Fruit fly (Drosophila melanogaster) whole organism, wandering third instar larva: ENCODE measurements around the gene hth.

ENCODE experiments used
- Abd-B ChIP-seq: fragments of >200 bp; optimal IDR thresholded peaks from 2 replicates; lab custom pipeline; 2017; ENCODE audit warnings: missing biosample characterization, missing genetic modification characterization
- CG32264 ChIP-seq: fragments of 200-800 bp; sonication (Bioruptor generic); optimal IDR thresholded peaks from 2 replicates; lab custom pipeline; 2016; ENCODE audit warnings: missing biosample characterization, missing genetic modification characterization
- CrebA ChIP-seq: fragments of 200-800 bp; sonication (Bioruptor generic); optimal IDR thresholded peaks from 2 replicates; lab custom pipeline; 2016; ENCODE audit warnings: missing biosample characterization, mild to moderate bottlenecking, missing genetic modification characterization, borderline replicate concordance
- Dfd ChIP-seq: fragments of >200 bp; optimal IDR thresholded peaks from 2 replicates; lab custom pipeline; 2017; ENCODE audit warnings: missing biosample characterization, missing genetic modification characterization
- Dif ChIP-seq: fragments of 200-275, 200-300 bp; sonication (Bioruptor generic); optimal IDR thresholded peaks from 2 replicates; lab custom pipeline; 2018; ENCODE audit warnings: missing biosample characterization, missing genetic modification characterization; ENCODE audit not compliant: partially characterized antibody
- HLH106 ChIP-seq: fragments of 200-800 bp; optimal IDR thresholded peaks from 3 replicates; lab custom pipeline; 2019; ENCODE audit warnings: missing biosample characterization, mild to moderate bottlenecking, missing genetic modification characterization, moderate library complexity
- Hnf4 ChIP-seq: fragments of 200-800 bp; sonication (Bioruptor generic); optimal IDR thresholded peaks from 2 replicates; lab custom pipeline; 2016; ENCODE audit warnings: missing biosample characterization, mild to moderate bottlenecking, missing genetic modification characterization
- Hr78 ChIP-seq: fragments of >200 bp; optimal IDR thresholded peaks from 2 replicates; lab custom pipeline; 2017; ENCODE audit warnings: missing biosample characterization, missing genetic modification characterization
- Hr83 ChIP-seq: fragments of 200-300 bp; sonication (Bioruptor generic); optimal IDR thresholded peaks from 2 replicates; lab custom pipeline; 2016; ENCODE audit warnings: missing biosample characterization, mild to moderate bottlenecking, missing genetic modification characterization, moderate library complexity; ENCODE audit not compliant: poor library complexity, severe bottlenecking
- Jra ChIP-seq: sonication (Bioruptor generic); optimal IDR thresholded peaks from 2 replicates; lab custom pipeline; 2016; ENCODE audit warnings: missing biosample characterization, missing genetic modification characterization
- Myc ChIP-seq: fragments of >200 bp; optimal IDR thresholded peaks from 2 replicates; lab custom pipeline; 2017
- N ChIP-seq: fragments of >200 bp; optimal IDR thresholded peaks from 2 replicates; lab custom pipeline; 2018; ENCODE audit warnings: missing biosample characterization, missing external identifiers, missing genetic modification characterization
- OdsH ChIP-seq: fragments of 200-800 bp; sonication (Bioruptor generic); optimal IDR thresholded peaks from 2 replicates; lab custom pipeline; 2016; ENCODE audit warnings: missing biosample characterization, mild to moderate bottlenecking, missing genetic modification characterization
- Rel ChIP-seq, 2 experiments: fragments of 200-800 bp; sonication (Bioruptor generic) in 1 of 2; optimal IDR thresholded peaks; 2 replicates in 1 of 2; 3 replicates in 1 of 2; lab custom pipeline; 2016 to 2019; ENCODE audit warnings: mild to moderate bottlenecking in 2 of 2, missing biosample characterization in 2 of 2, missing genetic modification characterization in 2 of 2, moderate library complexity in 1 of 2
- Sp1 ChIP-seq: fragments of 200-800 bp; sonication (Bioruptor generic); optimal IDR thresholded peaks from 3 replicates; lab custom pipeline; 2019; ENCODE audit warnings: missing biosample characterization, mild to moderate bottlenecking, missing genetic modification characterization, moderate library complexity
- Vsx2 ChIP-seq: fragments of 200-300, 225-300 bp; sonication (Bioruptor generic); optimal IDR thresholded peaks from 2 replicates; lab custom pipeline; 2018; ENCODE audit warnings: missing biosample characterization, missing genetic modification characterization; ENCODE audit not compliant: partially characterized antibody
- br ChIP-seq: fragments of 200-800 bp; sonication (Bioruptor generic); optimal IDR thresholded peaks from 2 replicates; lab custom pipeline; 2016; ENCODE audit warnings: missing biosample characterization, missing genetic modification characterization
- brk ChIP-seq: fragments of 200-800 bp; sonication (Bioruptor generic); optimal IDR thresholded peaks from 2 replicates; lab custom pipeline; 2016; ENCODE audit warnings: missing biosample characterization, mild to moderate bottlenecking, missing genetic modification characterization
- dmrt93B ChIP-seq: fragments of 200-800 bp; sonication (Bioruptor generic); optimal IDR thresholded peaks from 2 replicates; lab custom pipeline; 2018; ENCODE audit warnings: missing biosample characterization, mild to moderate bottlenecking, missing genetic modification characterization
- ey ChIP-seq: fragments of 200-800 bp; sonication (Bioruptor generic); optimal IDR thresholded peaks from 2 replicates; lab custom pipeline; 2016; ENCODE audit warnings: missing biosample characterization, missing genetic modification characterization
- foxo ChIP-seq, 2 experiments: fragments of 200-800 bp; sonication (Bioruptor generic); optimal IDR thresholded peaks; 2 replicates in 1 of 2; 3 replicates in 1 of 2; lab custom pipeline; 2016 to 2017; ENCODE audit warnings: missing biosample characterization in 2 of 2, missing genetic modification characterization in 2 of 2
- fru ChIP-seq: fragments of 200-800 bp; sonication (Bioruptor generic); optimal IDR thresholded peaks from 3 replicates; lab custom pipeline; 2016; ENCODE audit warnings: missing biosample characterization, mild to moderate bottlenecking, missing genetic modification characterization
- h ChIP-seq: fragments of 200-800 bp; sonication (Bioruptor generic); optimal IDR thresholded peaks from 3 replicates; lab custom pipeline; 2016; ENCODE audit warnings: missing biosample characterization, mild to moderate bottlenecking, missing genetic modification characterization
- jim ChIP-seq: fragments of 175-275, 200-325 bp; sonication (Bioruptor generic); optimal IDR thresholded peaks from 2 replicates; lab custom pipeline; 2016; ENCODE audit warnings: missing biosample characterization, mild to moderate bottlenecking, missing genetic modification characterization
- psq ChIP-seq: fragments of 200-800 bp; sonication (Bioruptor generic); optimal IDR thresholded peaks from 3 replicates; lab custom pipeline; 2017; ENCODE audit warnings: missing biosample characterization, mild to moderate bottlenecking, missing genetic modification characterization, moderate library complexity
- rgr ChIP-seq: fragments of 200-800 bp; sonication (Bioruptor generic); optimal IDR thresholded peaks from 3 replicates; lab custom pipeline; 2016; ENCODE audit warnings: missing biosample characterization, mild to moderate bottlenecking, missing genetic modification characterization
- sage ChIP-seq: fragments of 200-800 bp; sonication (Bioruptor generic); optimal IDR thresholded peaks from 2 replicates; lab custom pipeline; 2016; ENCODE audit warnings: missing biosample characterization, mild to moderate bottlenecking, missing genetic modification characterization
- tai ChIP-seq: sonication (Bioruptor generic); optimal IDR thresholded peaks from 2 replicates; lab custom pipeline; 2016; ENCODE audit warnings: missing biosample characterization, missing genetic modification characterization
- woc ChIP-seq: sonication (Bioruptor generic); optimal IDR thresholded peaks from 2 replicates; lab custom pipeline; 2016; ENCODE audit warnings: missing biosample characterization, mild to moderate bottlenecking, missing genetic modification characterization

The hth gene

DNA sequence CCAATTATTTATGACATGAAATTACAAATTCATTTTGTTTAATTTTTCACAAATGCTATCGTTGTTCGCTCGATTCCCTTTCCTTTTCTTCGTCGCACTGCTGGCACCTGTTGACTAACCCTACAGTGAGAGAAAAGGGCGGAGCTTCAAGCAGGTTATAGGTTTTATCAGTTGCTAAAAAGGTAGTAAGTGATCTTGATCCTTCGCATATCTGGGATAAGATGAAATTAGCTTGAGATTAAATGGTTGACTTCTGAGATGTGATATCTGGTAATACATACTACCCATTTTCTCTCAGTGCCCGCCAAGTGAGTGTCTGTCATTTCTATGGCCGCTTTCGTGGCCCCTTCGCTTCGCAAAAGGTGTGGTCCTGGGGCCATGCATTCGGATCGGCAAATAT, 171.2 kb downstream of the hth start:
- TF ChIP-seq foxo (GFP tag; optimal IDR thresholded peaks at IDR 0.05; lab: Kevin White, UChicago): peak in 1 of 2 experiments; percentile 62
- no peak for TF ChIP-seq jim
- TF ChIP-seq CG32264 (GFP tag; lab: Kevin White, UChicago): peak; percentile 16
- TF ChIP-seq rgr: peak; percentile 55
- peak; percentile 64 for TF ChIP-seq OdsH (GFP tag; lab: Kevin White, UChicago)
- TF ChIP-seq Abd-B (GFP tag; lab: Kevin White, UChicago): no peak
- TF ChIP-seq Sp1 (GFP tag; lab: Kevin White, UChicago): peak; percentile 35
- no peak for TF ChIP-seq Rel (GFP tag; optimal IDR thresholded peaks at IDR 0.05; lab: Kevin White, UChicago)
- no peak for TF ChIP-seq Rel (tag; optimal IDR thresholded peaks at IDR 0.05; lab: Kevin White, UChicago)
- TF ChIP-seq tai (GFP tag; lab: Kevin White, UChicago): no peak
- TF ChIP-seq N (GFP tag; lab: Kevin White, UChicago): no peak
- TF ChIP-seq Hnf4 (GFP tag; lab: Kevin White, UChicago): peak; percentile 55
- TF ChIP-seq psq (GFP tag; lab: Kevin White, UChicago): peak; percentile 36
- TF ChIP-seq br (GFP tag; lab: Kevin White, UChicago): peak; percentile 65
- no peak for TF ChIP-seq dmrt93B (GFP tag; lab: Kevin White, UChicago)
- TF ChIP-seq h (GFP tag; lab: Kevin White, UChicago): peak; percentile 72
- no peak for TF ChIP-seq sage
- no peak for TF ChIP-seq woc
- peak; percentile 21 for TF ChIP-seq Jra (GFP tag; lab: Kevin White, UChicago)
- peak; percentile 65 for TF ChIP-seq ey
- no peak for TF ChIP-seq Dif
- TF ChIP-seq fru: peak; percentile 66
- no peak for TF ChIP-seq Myc (lab: Kevin White, UChicago)
- peak; percentile 27 for TF ChIP-seq HLH106 (tag; lab: Kevin White, UChicago)

DNA sequence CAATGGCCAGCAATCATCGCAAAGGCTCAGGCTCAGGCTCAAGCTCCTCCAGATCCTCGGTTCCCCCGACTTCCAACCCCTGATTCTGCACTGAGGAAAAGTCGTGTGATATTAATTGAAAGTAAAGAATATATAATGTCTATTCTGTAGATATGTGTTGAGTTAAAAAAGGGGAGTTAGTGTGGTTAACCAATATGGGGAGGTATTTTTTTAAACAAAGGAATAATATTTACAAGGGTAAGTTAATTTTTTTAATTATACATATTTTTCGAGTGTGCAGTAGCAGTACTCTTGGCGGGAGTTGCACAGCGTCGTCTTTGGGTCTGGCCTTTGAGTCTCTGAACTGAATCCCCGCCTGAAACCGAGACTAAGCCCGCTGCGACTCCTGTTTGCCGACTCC, 173.1 kb downstream of the hth start:
- TF ChIP-seq Vsx2 (GFP tag; lab: Kevin White, UChicago): no peak
- peak; percentile 63 for TF ChIP-seq Sp1 (GFP tag; lab: Kevin White, UChicago)
- peak; percentile 57 for TF ChIP-seq br (GFP tag; lab: Kevin White, UChicago)
- no peak for TF ChIP-seq Hr78 (GFP tag; lab: Kevin White, UChicago)
- peak; percentile 63 for TF ChIP-seq rgr
- TF ChIP-seq foxo (GFP tag; optimal IDR thresholded peaks at IDR 0.05; lab: Kevin White, UChicago): peak in 1 of 2 experiments; percentile 73
- peak; percentile 53 for TF ChIP-seq psq (GFP tag; lab: Kevin White, UChicago)
- peak; percentile 67 for TF ChIP-seq woc
- TF ChIP-seq Dfd: no peak
- TF ChIP-seq HLH106 (tag; lab: Kevin White, UChicago): peak; percentile 70
- peak; percentile 67 for TF ChIP-seq OdsH (GFP tag; lab: Kevin White, UChicago)
- TF ChIP-seq sage: peak; percentile 34
- TF ChIP-seq fru: peak; percentile 75
- TF ChIP-seq N (GFP tag; lab: Kevin White, UChicago): no peak
- no peak for TF ChIP-seq Jra (GFP tag; lab: Kevin White, UChicago)
- TF ChIP-seq tai (GFP tag; lab: Kevin White, UChicago): no peak
- peak; percentile 63 for TF ChIP-seq Hnf4 (GFP tag; lab: Kevin White, UChicago)
- TF ChIP-seq jim: no peak
- peak; percentile 63 for TF ChIP-seq ey
- peak; percentile 79 for TF ChIP-seq h (GFP tag; lab: Kevin White, UChicago)
- TF ChIP-seq brk (GFP tag; lab: Kevin White, UChicago): peak; percentile 50

DNA sequence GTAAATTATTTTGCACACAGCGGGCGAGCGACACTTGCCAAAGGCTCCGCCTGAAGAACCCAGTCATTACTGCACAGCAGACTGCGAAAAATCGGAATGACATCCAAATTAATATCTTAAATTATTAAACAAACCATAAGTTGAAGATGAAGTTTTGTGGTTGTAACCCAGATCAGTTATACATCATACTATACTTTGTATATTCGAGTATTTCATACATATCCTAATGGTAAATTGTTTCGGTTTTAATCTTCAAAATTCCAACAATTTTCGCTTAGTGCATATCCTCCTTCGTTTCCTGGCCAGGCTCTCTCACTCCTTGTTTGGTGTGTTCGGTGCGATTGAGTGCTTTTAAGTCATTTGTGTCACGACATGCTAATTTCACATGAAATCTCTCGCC, 175.8 kb downstream of the hth start:
- peak in 1 of 2 experiments; percentile 11 for TF ChIP-seq foxo (GFP tag; optimal IDR thresholded peaks at IDR 0.05; lab: Kevin White, UChicago)
- TF ChIP-seq CrebA (GFP tag; lab: Kevin White, UChicago): no peak
- peak; percentile 27 for TF ChIP-seq fru
- peak; percentile 47 for TF ChIP-seq h (GFP tag; lab: Kevin White, UChicago)
- peak; percentile 19 for TF ChIP-seq HLH106 (tag; lab: Kevin White, UChicago)
- no peak for TF ChIP-seq Hr83 (GFP tag; lab: Kevin White, UChicago)
- TF ChIP-seq psq (GFP tag; lab: Kevin White, UChicago): no peak
- TF ChIP-seq OdsH (GFP tag; lab: Kevin White, UChicago): peak; percentile 32
- TF ChIP-seq Hr78 (GFP tag; lab: Kevin White, UChicago): no peak
